Fruit fly (Drosophila melanogaster): Measurements from ENCODE around the gene CG42846.

The CG42846 gene

dm6 chr3L:246644-247199 lies 15.3 kb upstream of the CG42846 start (continued):
- peak; percentile 49 for TF ChIP-seq Mes4 (GFP tag; optimal IDR thresholded peaks at IDR 0.05)
- no peak for TF ChIP-seq CG2129 (GFP tag; IDR thresholded peaks at IDR 0.05; ENCODE audit: partially characterized antibody)
- no peak for TF ChIP-seq cad (GFP tag; optimal IDR thresholded peaks at IDR 0.05)
- peak; percentile 54 for TF ChIP-seq CG13775 (GFP tag; optimal IDR thresholded peaks at IDR 0.05)
- TF ChIP-seq E2f1 (GFP tag; IDR thresholded peaks at IDR 0.05), result peak; percentile 47; the same call in 1 of the 2 replicates
- no peak for TF ChIP-seq toy (GFP tag; IDR thresholded peaks at IDR 0.05)
- TF ChIP-seq Kr (GFP tag; optimal IDR thresholded peaks at IDR 0.05), result no peak
- no peak for TF ChIP-seq yki (optimal IDR thresholded peaks at IDR 0.05)
- TF ChIP-seq dan (GFP tag; IDR thresholded peaks at IDR 0.05), result no peak
- peak; percentile 50 for TF ChIP-seq CHES-1-like (GFP tag; optimal IDR thresholded peaks at IDR 0.05)
- TF ChIP-seq zen (tag; optimal IDR thresholded peaks at IDR 0.05), result peak; percentile 54
- peak; percentile 38 for TF ChIP-seq lbe (GFP tag; optimal IDR thresholded peaks at IDR 0.05)
- no peak for TF ChIP-seq MTF-1 (GFP tag; optimal IDR thresholded peaks at IDR 0.05; ENCODE audit: borderline replicate concordance)
- TF ChIP-seq CG11247 (GFP tag; IDR thresholded peaks at IDR 0.05), result no peak; the same call in none of the 2 replicates
- peak; percentile 32 for TF ChIP-seq repo (GFP tag; optimal IDR thresholded peaks at IDR 0.05)
- TF ChIP-seq CG13123 (GFP tag; optimal IDR thresholded peaks at IDR 0.05), result no peak
- no peak; the same call in 1 of the 3 replicates for TF ChIP-seq CG11456 (GFP tag; IDR thresholded peaks at IDR 0.05)
- TF ChIP-seq ato (GFP tag; IDR thresholded peaks at IDR 0.05; ENCODE audit: partially characterized antibody), result peak; percentile 73
- TF ChIP-seq phol (tag; optimal IDR thresholded peaks at IDR 0.05), result peak; percentile 86
- no peak for TF ChIP-seq kay (GFP tag; optimal IDR thresholded peaks at IDR 0.05)
- peak; percentile 83 for TF ChIP-seq trem (tag; optimal IDR thresholded peaks at IDR 0.05)
- peak; percentile 58 for TF ChIP-seq CG3847 (GFP tag; IDR thresholded peaks at IDR 0.05)
- TF ChIP-seq CG11723 (GFP tag; optimal IDR thresholded peaks at IDR 0.05), result no peak
- TF ChIP-seq CG4820 (GFP tag; optimal IDR thresholded peaks at IDR 0.05), result no peak
- no peak for TF ChIP-seq PHDP (tag; optimal IDR thresholded peaks at IDR 0.05)
- peak; percentile 71 for TF ChIP-seq tna (GFP tag; IDR thresholded peaks at IDR 0.05; ENCODE audit: partially characterized antibody)
- TF ChIP-seq sob (GFP tag; IDR thresholded peaks at IDR 0.05), result 0 out of 2 replicates have a peak, but pooled peaks have one; percentile 42
- no peak for TF ChIP-seq BtbVII (GFP tag; optimal IDR thresholded peaks at IDR 0.05)
- TF ChIP-seq luna (GFP tag; optimal IDR thresholded peaks at IDR 0.05), result no peak
- no peak for TF ChIP-seq exex (tag; optimal IDR thresholded peaks at IDR 0.05)
- TF ChIP-seq sens (GFP tag), result peak; percentile 79
- TF ChIP-seq CG7928 (GFP tag; optimal IDR thresholded peaks at IDR 0.05), result peak; percentile 60
- no peak for TF ChIP-seq CG3726 (GFP tag; IDR thresholded peaks at IDR 0.05)
- no peak for TF ChIP-seq dati (GFP tag; IDR thresholded peaks at IDR 0.05)
- no peak for TF ChIP-seq GATAe (GFP tag; conservative IDR thresholded peaks at IDR 0.05)
- TF ChIP-seq CG2120 (GFP tag; optimal IDR thresholded peaks at IDR 0.05), result peak; percentile 53
- TF ChIP-seq tgo (GFP tag; IDR thresholded peaks at IDR 0.05), result peak; percentile 34; the same call in 1 of the 3 replicates
- no peak for TF ChIP-seq btn (GFP tag; optimal IDR thresholded peaks at IDR 0.05)
- no peak for TF ChIP-seq CG12299 (tag; optimal IDR thresholded peaks at IDR 0.05)
- peak; percentile 21 for TF ChIP-seq CG7786 (GFP tag; optimal IDR thresholded peaks at IDR 0.05)
- TF ChIP-seq HLHmδ (GFP tag; optimal IDR thresholded peaks at IDR 0.05), result no peak
- TF ChIP-seq CG12744 (GFP tag; optimal IDR thresholded peaks at IDR 0.05), result peak; percentile 21
- no peak for TF ChIP-seq croc (GFP tag; conservative IDR thresholded peaks at IDR 0.05)
- peak; percentile 35; the same call in 1 of the 2 replicates for TF ChIP-seq Adf1 (GFP tag; IDR thresholded peaks at IDR 0.05)
- peak; percentile 34 for TF ChIP-seq CG1602 (GFP tag; optimal IDR thresholded peaks at IDR 0.05)
- TF ChIP-seq CG4424 (GFP tag; optimal IDR thresholded peaks at IDR 0.05), result no peak
- no peak for TF ChIP-seq tx (GFP tag; optimal IDR thresholded peaks at IDR 0.05)
- TF ChIP-seq so (GFP tag; IDR thresholded peaks at IDR 0.05), result no peak
- TF ChIP-seq hbn (GFP tag; IDR thresholded peaks at IDR 0.05; ENCODE audit: partially characterized antibody), result peak; percentile 26; the same call in 1 of the 2 replicates
- no peak for TF ChIP-seq wor (GFP tag; IDR thresholded peaks at IDR 0.05)
- TF ChIP-seq eve (GFP tag; optimal IDR thresholded peaks at IDR 0.05), result peak in 1 of 2 experiments; percentile 64
- no peak for TF ChIP-seq gem (tag; optimal IDR thresholded peaks at IDR 0.05)

All from whole organism, embryonic.